Worm (Caenorhabditis elegans) whole organism, L3 larva: ENCODE results near the gene F59D12.2.

Experiments
- ceh-82 ChIP-seq: fragments of 150-350 bp; optimal IDR thresholded peaks from 2 replicates; lab custom pipeline; 2014; ENCODE audit warnings: missing biosample characterization, missing genetic modification characterization
- daf-12 ChIP-seq: fragments of 150-350 bp; optimal IDR thresholded peaks from 2 replicates; lab custom pipeline; 2014; ENCODE audit warnings: missing biosample characterization, missing genetic modification reagents, missing genetic modification characterization
- egl-5 ChIP-seq: fragments of 150-350 bp; optimal IDR thresholded peaks from 2 replicates; lab custom pipeline; 2017; ENCODE audit warnings: missing biosample characterization, missing genetic modification reagents, missing genetic modification characterization, inconsistent platforms
- fkh-10 ChIP-seq: sonication (generic microtip); optimal IDR thresholded peaks from 2 replicates; lab custom pipeline; 2017; ENCODE audit warnings: missing biosample characterization, missing genetic modification reagents, missing genetic modification characterization
- fkh-2 ChIP-seq: fragments of 150-350 bp; optimal IDR thresholded peaks from 2 replicates; lab custom pipeline; 2014; ENCODE audit warnings: missing biosample characterization, missing genetic modification reagents, missing genetic modification characterization
- fos-1 ChIP-seq: fragments of 150-350 bp; optimal IDR thresholded peaks from 2 replicates; lab custom pipeline; 2014; ENCODE audit warnings: missing biosample characterization, missing genetic modification characterization
- nhr-12 ChIP-seq: fragments of 150-350 bp; optimal IDR thresholded peaks from 2 replicates; lab custom pipeline; 2014; ENCODE audit warnings: missing biosample characterization, missing genetic modification characterization
- nhr-237 ChIP-seq: fragments of 150-350 bp; optimal IDR thresholded peaks from 2 replicates; lab custom pipeline; 2014; ENCODE audit warnings: missing biosample characterization, missing genetic modification characterization
- pha-4 ChIP-seq: fragments of 150-350 bp; optimal IDR thresholded peaks from 2 replicates; lab custom pipeline; 2014; ENCODE audit warnings: missing biosample characterization, missing genetic modification reagents, missing genetic modification characterization
- skn-1 ChIP-seq: fragments of 150-350 bp; optimal IDR thresholded peaks from 2 replicates; lab custom pipeline; 2014; ENCODE audit warnings: missing biosample characterization, missing genetic modification characterization
- snpc-4 ChIP-seq: fragments of 150-350 bp; optimal IDR thresholded peaks from 2 replicates; lab custom pipeline; 2014; ENCODE audit warnings: missing biosample characterization, missing genetic modification characterization
- tbx-2 ChIP-seq: sonication (generic microtip); optimal IDR thresholded peaks from 2 replicates; lab custom pipeline; 2016; ENCODE audit warnings: mild to moderate bottlenecking, missing genetic modification characterization, missing compliant biosample characterization
- unc-39 ChIP-seq: sonication (generic microtip); optimal IDR thresholded peaks from 4 replicates; lab custom pipeline; 2017; ENCODE audit warnings: missing biosample characterization, missing genetic modification characterization

DNA sequence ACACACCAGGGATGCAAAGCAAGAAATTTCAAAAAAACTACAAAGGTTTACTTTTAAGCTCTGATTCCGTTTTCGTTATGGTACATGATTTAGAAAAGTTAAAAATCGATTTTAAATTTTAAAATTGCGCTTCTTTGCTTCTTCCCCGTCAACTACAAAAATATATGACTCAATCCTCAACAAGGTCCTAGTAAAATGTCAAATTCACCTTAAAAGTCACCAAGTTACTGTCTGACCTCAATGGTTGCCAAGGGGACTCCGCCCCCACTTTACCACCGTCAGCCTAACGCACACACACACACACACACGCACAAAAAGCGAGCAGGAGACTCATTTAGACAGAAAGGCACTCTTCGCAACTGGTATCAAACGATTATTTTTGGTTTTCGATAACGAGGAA lies 5.9 kb upstream of the F59D12.2 start, which contains the start of gene gpn-1:
- TF ChIP-seq unc-39: no peak
- TF ChIP-seq snpc-4 (tag; lab: Kevin White, UChicago): no peak
- TF ChIP-seq nhr-12 (tag; lab: Kevin White, UChicago): no peak
- TF ChIP-seq fkh-2 (tag; lab: Kevin White, UChicago): no peak
- no peak for TF ChIP-seq egl-5 (tag; lab: Kevin White, UChicago)
- no peak for TF ChIP-seq fkh-10 (GFP tag; lab: Kevin White, UChicago)
- no peak for TF ChIP-seq fos-1 (tag; lab: Kevin White, UChicago)
- no peak for TF ChIP-seq ceh-82
- no peak for TF ChIP-seq skn-1 (tag; lab: Kevin White, UChicago)
- no peak for TF ChIP-seq tbx-2 (tag; lab: Kevin White, UChicago)
- TF ChIP-seq nhr-237 (tag; lab: Kevin White, UChicago): no peak
- TF ChIP-seq pha-4 (tag; lab: Kevin White, UChicago): no peak
- no peak for TF ChIP-seq daf-12 (tag; lab: Kevin White, UChicago)
